Worm (Caenorhabditis elegans): Measurements from ENCODE around the gene K08B12.1.

- TF ChIP-seq W03F9.2 (tag; optimal IDR thresholded peaks at IDR 0.05) (no peak), dao-5 (tag; optimal IDR thresholded peaks at IDR 0.05) (no peak), him-1 (tag; optimal IDR thresholded peaks at IDR 0.05) (no peak)
Measured at ce11 chrV:6302465-6302864, 43.3 kb downstream of the K08B12.1 start.

Measured in whole organism, L4/young adult.